Worm (Caenorhabditis elegans) whole organism, midembryonic: ENCODE data around the gene K12G11.6.

Experiments
- T22C8.4 ChIP-seq: fragments of 200-800 bp; sonication (Bioruptor generic); IDR thresholded peaks from 2 replicates; pipeline ENCODE4 v1.3.6; 2022; ENCODE audit warnings: missing genetic modification characterization, missing compliant biosample characterization
- cog-1 ChIP-seq: sonication (generic microtip); optimal IDR thresholded peaks from 2 replicates; lab custom pipeline; 2016; ENCODE audit warnings: missing genetic modification characterization, missing compliant biosample characterization
- flt-1 ChIP-seq: fragments of 200-800 bp; sonication (Bioruptor generic); IDR thresholded peaks from 2 replicates; pipeline ENCODE4 v1.3.6; 2022; ENCODE audit warnings: missing genetic modification characterization, missing compliant biosample characterization
- klf-2 ChIP-seq: fragments of 200-800 bp; sonication (Bioruptor generic); conservative IDR thresholded peaks from 2 replicates; pipeline ENCODE4 v1.3.6; 2022; ENCODE audit warnings: missing genetic modification reagents, missing genetic modification characterization, missing compliant biosample characterization
- med-1 ChIP-seq: sonication (generic microtip); optimal IDR thresholded peaks from 2 replicates; lab custom pipeline; 2017; ENCODE audit warnings: missing genetic modification characterization, mild to moderate bottlenecking, missing compliant biosample characterization, antibody characterized with exemption, missing genetic modification reagents; ENCODE audit not compliant: insufficient read depth
- ref-1 ChIP-seq: fragments of 200-800 bp; sonication (Bioruptor generic); conservative IDR thresholded peaks from 2 replicates; pipeline ENCODE4 v1.3.6; 2022; ENCODE audit warnings: missing genetic modification reagents, missing genetic modification characterization, missing compliant biosample characterization
- tab-1 ChIP-seq: fragments of 200-800 bp; sonication (Bioruptor generic); IDR thresholded peaks from 2 replicates; pipeline ENCODE4 v1.3.6; 2022; ENCODE audit warnings: missing genetic modification characterization, missing compliant biosample characterization
- ztf-23 ChIP-seq: fragments of 200-800 bp; sonication (Bioruptor generic); IDR thresholded peaks from 2 replicates; pipeline ENCODE4 v1.3.6; 2022; ENCODE audit warnings: missing genetic modification reagents, missing genetic modification characterization, missing compliant biosample characterization
- ztf-29 ChIP-seq: fragments of 200-800 bp; sonication (Bioruptor generic); IDR thresholded peaks from 2 replicates; pipeline ENCODE4 v1.3.6; 2022; ENCODE audit warnings: missing genetic modification reagents, missing genetic modification characterization, missing compliant biosample characterization

The K12G11.6 gene

ce11 chrV:11858299-11858698 lies 35.8 kb upstream of the K12G11.6 start:
- TF ChIP-seq flt-1 (GFP tag; lab: Robert Waterston, UW) (no peak), klf-2 (GFP tag; lab: Robert Waterston, UW) (no peak), ztf-29 (GFP tag; lab: Robert Waterston, UW) (no peak), med-1 (GFP tag; lab: Kevin White, UChicago) (no peak), T22C8.4 (no peak), ref-1 (GFP tag; lab: Robert Waterston, UW) (no peak), tab-1 (no peak), ztf-23 (GFP tag; lab: Robert Waterston, UW) (no peak), cog-1 (tag; lab: Kevin White, UChicago) (no peak)

- TF ChIP-seq klf-2 (GFP tag; lab: Robert Waterston, UW), result no peak
- TF ChIP-seq flt-1 (GFP tag; lab: Robert Waterston, UW), result no peak
- TF ChIP-seq ref-1 (GFP tag; lab: Robert Waterston, UW), result no peak
Observed at ce11 chrV:11859082-11859858, 34.9 kb upstream of the K12G11.6 start.

ce11 chrV:11860375-11860774 lies 33.8 kb upstream of the K12G11.6 start, which contains the start of gene R13H4.5:
TSS of gene R13H4.5 (plus strand) at chrV:11860675.
- TF ChIP-seq klf-2 (GFP tag; lab: Robert Waterston, UW), result no peak
- no peak for TF ChIP-seq tab-1
- no peak for TF ChIP-seq T22C8.4
- TF ChIP-seq ref-1 (GFP tag; lab: Robert Waterston, UW), result no peak

ce11 chrV:11861880-11862544 lies 32.1 kb upstream of the K12G11.6 start:
- TF ChIP-seq ztf-29 (GFP tag; lab: Robert Waterston, UW) (no peak), cog-1 (tag; lab: Kevin White, UChicago) (no peak), tab-1 (no peak), ref-1 (GFP tag; lab: Robert Waterston, UW) (no peak), ztf-23 (GFP tag; lab: Robert Waterston, UW) (no peak), klf-2 (GFP tag; lab: Robert Waterston, UW) (no peak), flt-1 (GFP tag; lab: Robert Waterston, UW) (no peak), med-1 (GFP tag; lab: Kevin White, UChicago) (no peak), T22C8.4 (no peak)

- TF ChIP-seq med-1 (GFP tag; lab: Kevin White, UChicago), result no peak
- no peak for TF ChIP-seq flt-1 (GFP tag; lab: Robert Waterston, UW)
- no peak for TF ChIP-seq T22C8.4
Observed at ce11 chrV:11862817-11863216, 31.3 kb upstream of the K12G11.6 start, which contains the start of gene R13H4.6. TSS of gene R13H4.6 (plus strand) at chrV:11863117.

ce11 chrV:11868142-11868541 lies 26.0 kb upstream of the K12G11.6 start, which contains the start of gene R13H4.7:
TSS of gene R13H4.7 (minus strand) at chrV:11868242.
- no peak for TF ChIP-seq T22C8.4
- TF ChIP-seq klf-2 (GFP tag; lab: Robert Waterston, UW), result no peak
- no peak for TF ChIP-seq med-1 (GFP tag; lab: Kevin White, UChicago)

- no peak for TF ChIP-seq ref-1 (GFP tag; lab: Robert Waterston, UW)
- no peak for TF ChIP-seq flt-1 (GFP tag; lab: Robert Waterston, UW)
- TF ChIP-seq T22C8.4, result no peak
- TF ChIP-seq ztf-29 (GFP tag; lab: Robert Waterston, UW), result no peak
- no peak for TF ChIP-seq med-1 (GFP tag; lab: Kevin White, UChicago)
- no peak for TF ChIP-seq tab-1
- no peak for TF ChIP-seq klf-2 (GFP tag; lab: Robert Waterston, UW)
- TF ChIP-seq ztf-23 (GFP tag; lab: Robert Waterston, UW), result no peak
- no peak for TF ChIP-seq cog-1 (tag; lab: Kevin White, UChicago)
Observed at ce11 chrV:11875060-11875459, 19.1 kb upstream of the K12G11.6 start, which contains the start of gene sulp-4. TSS of gene sulp-4 (plus strand) at chrV:11875360.

- TF ChIP-seq ztf-23 (GFP tag; lab: Robert Waterston, UW), result no peak
- TF ChIP-seq T22C8.4, result no peak
- TF ChIP-seq ztf-29 (GFP tag; lab: Robert Waterston, UW), result no peak
Observed at ce11 chrV:11876657-11877056, 17.5 kb upstream of the K12G11.6 start.

- TF ChIP-seq ref-1 (GFP tag; lab: Robert Waterston, UW) (no peak), ztf-23 (GFP tag; lab: Robert Waterston, UW) (no peak), tab-1 (no peak), T22C8.4 (no peak), ztf-29 (GFP tag; lab: Robert Waterston, UW) (no peak), med-1 (GFP tag; lab: Kevin White, UChicago) (no peak), klf-2 (GFP tag; lab: Robert Waterston, UW) (no peak), flt-1 (GFP tag; lab: Robert Waterston, UW) (no peak), cog-1 (tag; lab: Kevin White, UChicago) (no peak)
Observed at ce11 chrV:11879732-11880131, 14.4 kb upstream of the K12G11.6 start, which contains the start of gene sulp-5. TSS of gene sulp-5 (plus strand) at chrV:11880032.

- no peak for TF ChIP-seq tab-1
- TF ChIP-seq med-1 (GFP tag; lab: Kevin White, UChicago), result no peak
- TF ChIP-seq flt-1 (GFP tag; lab: Robert Waterston, UW), result no peak
- TF ChIP-seq T22C8.4, result no peak
- TF ChIP-seq ztf-23 (GFP tag; lab: Robert Waterston, UW), result no peak
- no peak for TF ChIP-seq ztf-29 (GFP tag; lab: Robert Waterston, UW)
- TF ChIP-seq klf-2 (GFP tag; lab: Robert Waterston, UW), result no peak
- no peak for TF ChIP-seq cog-1 (tag; lab: Kevin White, UChicago)
- no peak for TF ChIP-seq ref-1 (GFP tag; lab: Robert Waterston, UW)
Observed at ce11 chrV:11883215-11883614, 10.9 kb upstream of the K12G11.6 start.
